Worm (Caenorhabditis elegans) whole organism, young adult: ENCODE results near the gene W08E12.5.

Experiments used
- F37B4.10 ChIP-seq: fragments of 200-800 bp; sonication (Bioruptor generic); IDR thresholded peaks from 2 replicates; pipeline ENCODE4 v1.3.6; 2022; ENCODE audit warnings: missing genetic modification characterization, missing compliant biosample characterization
- F57A8.1 ChIP-seq: fragments of 200-800 bp; sonication (Bioruptor generic); optimal IDR thresholded peaks from 2 replicates; lab custom pipeline; 2018; ENCODE audit warnings: mild to moderate bottlenecking, missing genetic modification characterization, moderate library complexity, missing compliant biosample characterization
- Y53F4B.3 ChIP-seq: fragments of 200-800 bp; sonication (Bioruptor generic); IDR thresholded peaks from 2 replicates; pipeline ENCODE4 v1.3.6; 2022; ENCODE audit warnings: missing genetic modification reagents, missing genetic modification characterization, missing compliant biosample characterization
- ZK185.1 ChIP-seq: sonication (generic microtip); optimal IDR thresholded peaks from 2 replicates; lab custom pipeline; 2016; ENCODE audit warnings: mild to moderate bottlenecking, missing genetic modification characterization, missing compliant biosample characterization; ENCODE audit not compliant: poor library complexity, severe bottlenecking
- aptf-2 ChIP-seq: fragments of 200-800 bp; sonication (Bioruptor generic); conservative IDR thresholded peaks from 2 replicates; pipeline ENCODE4 v1.3.6; 2022; ENCODE audit warnings: missing genetic modification reagents, missing genetic modification characterization, missing compliant biosample characterization
- attf-6 ChIP-seq: fragments of 200-800 bp; sonication (Bioruptor generic); IDR thresholded peaks from 2 replicates; pipeline ENCODE4 v1.3.6; 2022; ENCODE audit warnings: missing genetic modification reagents, missing genetic modification characterization, missing compliant biosample characterization
- bed-1 ChIP-seq: fragments of 200-800 bp; sonication (Bioruptor generic); IDR thresholded peaks from 2 replicates; pipeline ENCODE4 v1.3.6; 2022; ENCODE audit warnings: missing genetic modification reagents, missing genetic modification characterization, missing compliant biosample characterization
- cebp-1 ChIP-seq, 2 experiments: fragments of 200-800 bp in 1 of 2; sonication (Bioruptor generic) in 1 of 2; sonication (generic microtip) in 1 of 2; IDR thresholded peaks in 1 of 2; optimal IDR thresholded peaks in 1 of 2; 2 replicates each; pipeline versions ENCODE4 v1.3.6 to Lab custom; 2017 to 2022; ENCODE audit warnings: missing compliant biosample characterization in 2 of 2, missing genetic modification characterization in 2 of 2, mild to moderate bottlenecking in 1 of 2, missing genetic modification reagents in 1 of 2, moderate library complexity in 1 of 2
- ceh-79 ChIP-seq: sonication (generic microtip); optimal IDR thresholded peaks from 2 replicates; lab custom pipeline; 2017; ENCODE audit warnings: mild to moderate bottlenecking, missing genetic modification characterization, missing compliant biosample characterization
- ceh-91 ChIP-seq: fragments of 200-800 bp; sonication (Bioruptor generic); IDR thresholded peaks from 2 replicates; pipeline ENCODE4 v1.3.6; 2022; ENCODE audit warnings: missing genetic modification reagents, missing genetic modification characterization, missing compliant biosample characterization
- die-1 ChIP-seq: sonication (generic microtip); optimal IDR thresholded peaks from 2 replicates; lab custom pipeline; 2016; ENCODE audit warnings: missing genotype, mild to moderate bottlenecking, missing genetic modification characterization, missing compliant biosample characterization
- egrh-3 ChIP-seq: fragments of 200-800 bp; sonication (Bioruptor generic); IDR thresholded peaks from 2 replicates; pipeline ENCODE4 v1.3.6; 2022; ENCODE audit warnings: missing genetic modification reagents, missing genetic modification characterization, missing compliant biosample characterization
- ekl-4 ChIP-seq: fragments of 200-800 bp; sonication (Bioruptor generic); IDR thresholded peaks from 2 replicates; pipeline ENCODE4 v1.3.6; 2022; ENCODE audit warnings: missing genetic modification reagents, missing genetic modification characterization, missing compliant biosample characterization
- lin-26 ChIP-seq: fragments of 200-800 bp; sonication (Bioruptor generic); IDR thresholded peaks from 2 replicates; pipeline ENCODE4 v1.3.6; 2022; ENCODE audit warnings: missing genetic modification reagents, missing genetic modification characterization, missing compliant biosample characterization
- lin-54 ChIP-seq: fragments of 200-800 bp; sonication (Bioruptor generic); optimal IDR thresholded peaks from 2 replicates; lab custom pipeline; 2018; ENCODE audit warnings: mild to moderate bottlenecking, missing genetic modification characterization, missing compliant biosample characterization
- lsy-27 ChIP-seq: sonication (generic microtip); optimal IDR thresholded peaks from 2 replicates; lab custom pipeline; 2017; ENCODE audit warnings: missing genetic modification characterization, mild to moderate bottlenecking, missing compliant biosample characterization, antibody characterized with exemption, missing genotype, borderline replicate concordance; ENCODE audit not compliant: insufficient read depth
- madf-6 ChIP-seq: fragments of 200-800 bp; sonication (Bioruptor generic); IDR thresholded peaks from 2 replicates; pipeline ENCODE4 v1.3.6; 2022; ENCODE audit warnings: missing genetic modification reagents, missing genetic modification characterization, missing compliant biosample characterization
- madf-8 ChIP-seq: fragments of 200-800 bp; sonication (Bioruptor generic); conservative IDR thresholded peaks from 2 replicates; pipeline ENCODE4 v1.3.6; 2022; ENCODE audit warnings: missing genetic modification reagents, missing genetic modification characterization, missing compliant biosample characterization
- mes-4 ChIP-seq: sonication (generic microtip); optimal IDR thresholded peaks from 2 replicates; lab custom pipeline; 2016; ENCODE audit warnings: missing genotype, missing genetic modification characterization, missing compliant biosample characterization
- mxl-1 ChIP-seq: sonication (generic microtip); optimal IDR thresholded peaks from 2 replicates; lab custom pipeline; 2016; ENCODE audit warnings: missing genetic modification characterization, missing compliant biosample characterization
- nfya-1 ChIP-seq: sonication (generic microtip); optimal IDR thresholded peaks from 2 replicates; lab custom pipeline; 2017; ENCODE audit warnings: antibody characterized with exemption, missing compliant biosample characterization, missing genetic modification characterization, borderline replicate concordance; ENCODE audit not compliant: insufficient read depth
- nfyb-1 ChIP-seq: fragments of 200-800 bp; sonication (Bioruptor generic); IDR thresholded peaks from 2 replicates; pipeline ENCODE4 v1.3.6; 2022; ENCODE audit warnings: missing genetic modification reagents, missing genetic modification characterization, missing compliant biosample characterization
- nhr-179 ChIP-seq: sonication (generic microtip); optimal IDR thresholded peaks from 2 replicates; lab custom pipeline; 2016; ENCODE audit warnings: mild to moderate bottlenecking, missing genetic modification characterization, missing compliant biosample characterization
- nhr-80 ChIP-seq: sonication (generic microtip); optimal IDR thresholded peaks from 2 replicates; lab custom pipeline; 2016; ENCODE audit warnings: missing genetic modification characterization, missing compliant biosample characterization
- rcor-1 ChIP-seq: fragments of 200-800 bp; sonication (Bioruptor generic); IDR thresholded peaks from 2 replicates; pipeline ENCODE4 v1.3.6; 2022; ENCODE audit warnings: missing genetic modification reagents, missing genetic modification characterization, missing compliant biosample characterization
- repo-1 ChIP-seq: sonication (generic microtip); optimal IDR thresholded peaks from 2 replicates; lab custom pipeline; 2017; ENCODE audit warnings: mild to moderate bottlenecking, missing genetic modification characterization, missing compliant biosample characterization
- tbx-9 ChIP-seq: sonication (generic microtip); optimal IDR thresholded peaks from 2 replicates; lab custom pipeline; 2016; ENCODE audit warnings: borderline replicate concordance, missing genetic modification characterization, inconsistent platforms, missing compliant biosample characterization
- xnd-1 ChIP-seq: sonication (generic microtip); optimal IDR thresholded peaks from 2 replicates; lab custom pipeline; 2016; ENCODE audit warnings: missing genotype, missing genetic modification reagents, missing genetic modification characterization, missing compliant biosample characterization
- zim-3 ChIP-seq: sonication (generic microtip); optimal IDR thresholded peaks from 2 replicates; lab custom pipeline; 2017; ENCODE audit warnings: mild to moderate bottlenecking, missing genetic modification characterization, moderate library complexity, missing compliant biosample characterization
- ztf-28 ChIP-seq: fragments of 200-800 bp; sonication (Bioruptor generic); IDR thresholded peaks from 2 replicates; pipeline ENCODE4 v1.3.6; 2022; ENCODE audit warnings: missing genetic modification reagents, missing genetic modification characterization, missing compliant biosample characterization
- ztf-3 ChIP-seq: fragments of 200-800 bp; sonication (Bioruptor generic); optimal IDR thresholded peaks from 2 replicates; lab custom pipeline; 2018; ENCODE audit warnings: mild to moderate bottlenecking, missing genetic modification characterization, missing compliant biosample characterization

The W08E12.5 gene

DNA sequence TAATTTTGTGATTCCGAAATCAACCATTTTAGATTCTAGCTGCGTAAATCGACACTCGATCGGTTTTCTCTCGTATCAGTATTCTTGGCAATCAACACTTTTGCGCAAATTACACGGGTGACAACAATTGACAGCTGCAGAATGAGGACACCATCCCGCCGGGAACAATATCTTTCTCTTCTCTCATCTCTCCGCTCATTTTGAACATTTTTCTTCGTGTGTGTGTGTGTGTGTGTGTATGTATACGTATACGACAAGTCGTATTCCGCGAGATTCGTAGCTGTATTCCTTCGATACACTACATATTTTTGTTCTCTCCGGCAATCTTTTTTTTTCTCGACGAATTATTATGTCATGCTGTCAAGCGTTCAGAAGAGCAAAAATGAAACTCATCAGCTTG, 43.7 kb upstream of the W08E12.5 start:
- no peak for TF ChIP-seq ceh-91 (GFP tag; lab: Robert Waterston, UW)
- no peak for TF ChIP-seq ztf-3 (GFP tag; lab: Kevin White, UChicago)
- no peak for TF ChIP-seq mes-4
- TF ChIP-seq ekl-4: no peak
- no peak for TF ChIP-seq aptf-2 (GFP tag; lab: Robert Waterston, UW)
- TF ChIP-seq repo-1 (tag; lab: Kevin White, UChicago): no peak
- TF ChIP-seq ceh-79: no peak
- TF ChIP-seq bed-1 (GFP tag; lab: Robert Waterston, UW): no peak
- no peak for TF ChIP-seq attf-6 (GFP tag; lab: Robert Waterston, UW)
- no peak for TF ChIP-seq nfya-1
- no peak for TF ChIP-seq zim-3 (tag; lab: Kevin White, UChicago)
- TF ChIP-seq die-1: no peak
- no peak for TF ChIP-seq lsy-27 (tag; lab: Kevin White, UChicago)
- TF ChIP-seq xnd-1 (tag; lab: Kevin White, UChicago): no peak
- no peak for TF ChIP-seq rcor-1 (GFP tag; lab: Robert Waterston, UW)
- no peak for TF ChIP-seq ZK185.1

DNA sequence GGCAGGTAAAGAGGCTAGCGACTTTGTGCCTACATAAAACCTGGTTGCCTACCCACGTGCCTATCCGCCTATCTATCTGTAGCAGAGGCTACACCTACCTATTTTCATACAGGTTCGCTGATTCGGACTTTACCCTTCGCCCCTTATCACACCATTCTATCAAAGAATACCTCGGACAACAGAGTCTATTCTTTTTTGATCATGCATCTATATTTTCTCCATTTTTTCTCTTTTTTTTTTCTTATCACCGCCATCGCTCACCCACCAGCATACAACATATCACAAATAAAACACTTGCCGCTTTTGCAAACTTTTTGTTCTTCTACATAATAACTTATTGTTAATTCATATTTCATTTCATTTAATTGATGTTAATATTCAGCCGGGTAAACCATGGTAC, 42.1 kb upstream of the W08E12.5 start, which contains the start of gene T26C12.1:
Gene T26C12.1, plus strand, starts transcription at position 383 of the 400 bp plus-strand sequence.
- TF ChIP-seq mxl-1 (tag; lab: Kevin White, UChicago) (no peak), ekl-4 (no peak), nhr-179 (tag; lab: Kevin White, UChicago) (no peak), nhr-80 (tag; lab: Kevin White, UChicago) (peak; percentile 91), ztf-28 (GFP tag; lab: Robert Waterston, UW) (no peak), cebp-1 (GFP tag; IDR thresholded peaks at IDR 0.05; lab: Robert Waterston, UW) (no peak), cebp-1 (tag; optimal IDR thresholded peaks at IDR 0.05; lab: Kevin White, UChicago) (peak; percentile 5), madf-6 (GFP tag; lab: Robert Waterston, UW) (0 out of 2 replicates have a peak, but pooled peaks have one; percentile 8)

DNA sequence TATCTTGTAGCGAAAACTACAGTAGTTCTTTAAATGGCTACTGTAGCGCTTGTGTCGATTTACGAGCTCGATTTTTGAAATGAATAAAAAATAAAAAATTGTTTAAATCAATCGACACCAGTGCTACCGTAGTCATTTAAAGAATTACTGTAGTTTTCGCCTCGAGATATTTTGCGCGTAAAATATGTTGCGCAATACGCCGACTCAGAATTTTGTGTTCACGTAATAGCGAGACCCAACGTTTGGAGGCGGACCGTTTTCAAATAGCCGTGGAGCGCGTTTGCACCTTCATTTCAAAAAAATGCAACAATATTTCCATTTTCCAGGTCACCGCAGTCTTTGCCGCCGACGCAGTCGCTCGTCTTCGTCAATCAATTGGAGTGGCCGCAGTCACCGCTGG, 40.4 kb upstream of the W08E12.5 start:
- TF ChIP-seq F37B4.10 (GFP tag; lab: Robert Waterston, UW) (0 out of 2 replicates have a peak, but pooled peaks have one; percentile 56), tbx-9 (tag; lab: Kevin White, UChicago) (no peak), Y53F4B.3 (GFP tag; lab: Robert Waterston, UW) (no peak)

DNA sequence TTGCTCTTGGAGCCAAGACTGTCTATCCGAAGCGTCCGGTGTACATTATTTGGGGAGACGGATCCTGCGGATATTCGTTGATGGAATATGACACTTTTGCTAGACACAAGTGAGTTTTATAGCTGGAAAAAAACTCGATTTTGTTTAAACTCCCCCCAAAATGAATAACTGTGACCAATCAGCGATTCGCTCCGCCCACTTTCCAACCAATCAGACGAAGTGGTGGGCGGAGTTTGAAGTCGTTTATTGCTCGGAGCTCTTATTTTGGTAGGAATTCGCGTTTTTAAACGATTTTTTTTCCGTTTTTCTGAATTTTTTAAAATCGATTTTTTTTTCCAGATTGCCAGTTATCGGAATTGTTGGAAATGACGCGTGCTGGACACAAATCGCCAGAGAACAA, 38.8 kb upstream of the W08E12.5 start:
- TF ChIP-seq egrh-3 (GFP tag; lab: Robert Waterston, UW) (no peak), F57A8.1 (GFP tag; lab: Kevin White, UChicago) (no peak), nfyb-1 (GFP tag; lab: Robert Waterston, UW) (peak; percentile 73), zim-3 (tag; lab: Kevin White, UChicago) (no peak)
- TF ChIP-seq, all 124 proteins: peak for 1

DNA sequence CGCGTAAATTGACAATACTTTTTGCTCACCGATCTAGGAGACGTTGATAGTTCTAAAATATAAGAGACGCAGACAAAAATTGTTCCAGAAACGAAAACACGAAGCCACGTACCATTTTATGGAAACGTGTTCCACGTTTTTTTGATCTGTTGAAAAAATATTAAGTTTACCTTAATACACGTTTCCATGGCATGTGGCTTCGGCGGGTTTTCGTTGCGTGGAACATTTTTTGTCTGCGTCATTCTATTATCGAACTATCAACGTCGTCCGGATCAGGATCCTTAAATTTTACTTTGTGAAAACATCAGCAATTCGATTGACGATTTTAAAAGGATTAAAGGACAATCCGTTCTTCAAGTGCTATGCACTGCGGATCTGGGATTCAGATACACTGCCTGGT, 34.9 kb upstream of the W08E12.5 start, which contains the start of gene T26C12.2:
Gene T26C12.2, minus strand, starts transcription at position 101 of the 400 bp plus-strand sequence.
- no peak for TF ChIP-seq lin-54
- no peak for TF ChIP-seq lin-26
- TF ChIP-seq madf-8 (GFP tag; lab: Robert Waterston, UW): no peak
